In genomic region chrII:11353471-11353870, ce11 we compare ENCODE assay signal across 2 worm cellular contexts.
TF ChIP-seq lines count a peak whose summit lies in the region.

No protein-coding gene starts in this region.

TF ChIP-seq in whole organism, L1 larva, 84 proteins besides CTCF, POLR2A, EP300 and RAD21:
- no peak for TF ChIP-seq lin-15B (tag; optimal IDR thresholded peaks at IDR 0.05; lab: Kevin White, UChicago)
- peak; percentile 70 for TF ChIP-seq lin-14 (GFP tag; optimal IDR thresholded peaks at IDR 0.05; lab: Kevin White, UChicago)
- peak; percentile 62 for TF ChIP-seq tbx-2 (tag; optimal IDR thresholded peaks at IDR 0.05; lab: Kevin White, UChicago)
- peak; percentile 6 for TF ChIP-seq nhr-47 (tag; optimal IDR thresholded peaks at IDR 0.05; lab: Kevin White, UChicago)
- TF ChIP-seq nhr-71 (tag; optimal IDR thresholded peaks at IDR 0.05; lab: Kevin White, UChicago): peak; percentile 14

TF ChIP-seq in whole organism, late embryonic, 69 proteins besides CTCF, POLR2A, EP300 and RAD21:
- TF ChIP-seq unc-42 (tag; optimal IDR thresholded peaks at IDR 0.05; lab: Kevin White, UChicago) (peak; percentile 76), lim-6 (tag; optimal IDR thresholded peaks at IDR 0.05; lab: Kevin White, UChicago) (no peak)

Comparison
In these comparisons a context has a peak if more than half of its experiments do, and no peak if none do; other contexts are left out.
1. Of the 10 proteins assayed by ChIP-seq in both whole organism, L1 larva and whole organism, late embryonic: peak only in whole organism, L1 larva: tbx-2; only in whole organism, late embryonic: none; in both: none; in neither: 9.